Fruit fly (Drosophila melanogaster): ENCODE data around the gene CG14879.

DNA sequence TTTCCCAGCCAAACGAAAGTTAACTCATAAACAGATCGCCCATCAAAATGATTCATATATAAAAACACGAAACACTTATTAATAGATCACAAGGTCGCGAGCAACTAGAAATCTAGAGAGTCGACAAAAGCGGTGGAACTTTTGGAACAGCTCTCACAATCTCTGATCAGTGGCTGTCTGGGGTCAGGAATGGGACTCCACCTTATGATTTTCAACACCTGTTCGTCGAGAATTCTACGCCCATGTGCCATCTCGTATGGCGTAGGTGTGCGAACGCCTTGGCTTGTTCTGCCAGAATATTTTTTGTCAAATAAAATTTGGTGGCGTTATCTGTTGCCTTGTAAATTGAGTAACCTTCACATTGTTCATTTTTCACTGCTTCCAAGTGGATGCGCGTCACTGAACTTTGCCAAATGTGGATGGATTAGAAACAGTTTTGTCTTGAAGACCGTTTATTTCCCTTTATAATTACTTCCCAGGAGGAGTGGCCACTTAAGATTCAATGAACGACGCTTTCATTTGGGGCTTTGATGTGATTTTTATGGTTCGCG is 6.4 kb upstream of the CG14879 start:
- TF ChIP-seq gl (tag; optimal IDR thresholded peaks at IDR 0.05), result no peak
- TF ChIP-seq Snoo (tag; optimal IDR thresholded peaks at IDR 0.05), result no peak
- no peak for TF ChIP-seq CG32121 (GFP tag; IDR thresholded peaks at IDR 0.05)
- no peak for TF ChIP-seq rn (GFP tag; IDR thresholded peaks at IDR 0.05)
- no peak for TF ChIP-seq D1 (tag; optimal IDR thresholded peaks at IDR 0.05)
- no peak for TF ChIP-seq EcR (GFP tag; optimal IDR thresholded peaks at IDR 0.05)
- TF ChIP-seq CG17806 (tag; optimal IDR thresholded peaks at IDR 0.05), result no peak
- TF ChIP-seq fd96Ca (GFP tag; IDR thresholded peaks at IDR 0.05), result no peak
- TF ChIP-seq CG13204 (GFP tag; optimal IDR thresholded peaks at IDR 0.05), result no peak
- no peak for TF ChIP-seq Pif1B (GFP tag; optimal IDR thresholded peaks at IDR 0.05)
- TF ChIP-seq CG8159 (tag; optimal IDR thresholded peaks at IDR 0.05), result no peak
- no peak for TF ChIP-seq Pif1A (GFP tag; optimal IDR thresholded peaks at IDR 0.05)
- no peak for TF ChIP-seq CG8301 (tag; optimal IDR thresholded peaks at IDR 0.05)
